Worm (Caenorhabditis elegans) whole organism, L4/young adult: ENCODE measurements around the gene fbxa-36.

Experiments
- W03F9.2 ChIP-seq: fragments of 150-350 bp; optimal IDR thresholded peaks from 2 replicates; lab custom pipeline; 2014; ENCODE audit warnings: missing biosample characterization, missing genetic modification characterization
- dao-5 ChIP-seq: sonication (generic microtip); optimal IDR thresholded peaks from 2 replicates; lab custom pipeline; 2016; ENCODE audit warnings: missing genotype, missing genetic modification characterization, moderate library complexity, missing compliant biosample characterization
- him-1 ChIP-seq: sonication (generic microtip); optimal IDR thresholded peaks from 2 replicates; lab custom pipeline; 2016; ENCODE audit warnings: missing genotype, missing genetic modification reagents, missing genetic modification characterization, missing compliant biosample characterization

- TF ChIP-seq W03F9.2 (tag; lab: Kevin White, UChicago) (no peak), him-1 (tag; lab: Kevin White, UChicago) (no peak), dao-5 (tag; lab: Kevin White, UChicago) (no peak)
These were observed 3.9 kb downstream of the fbxa-36 start for ce11 chrIII:1289139-1289538.
